Fruit fly (Drosophila melanogaster): ENCODE data around the gene Sfp24Ba.

Gene Sfp24Ba

dm6 chr2L:3632047-3632880, 36.1 kb downstream of the Sfp24Ba start (continued):
- peak; percentile 38; the same call in 1 of the 2 replicates for TF ChIP-seq tna (GFP tag; IDR thresholded peaks at IDR 0.05; ENCODE audit: partially characterized antibody)
- peak; percentile 96 for TF ChIP-seq lmd (GFP tag; IDR thresholded peaks at IDR 0.05)
- peak; percentile 89 for TF ChIP-seq CG15601 (tag; optimal IDR thresholded peaks at IDR 0.05)
- TF ChIP-seq vfl (GFP tag; optimal IDR thresholded peaks at IDR 0.05): peak; percentile 92
- peak; percentile 81 for TF ChIP-seq Nf-YB (GFP tag; optimal IDR thresholded peaks at IDR 0.05)
- peak; percentile 95 for TF ChIP-seq kah (GFP tag; optimal IDR thresholded peaks at IDR 0.05)
- 0 out of 2 replicates have a peak, but pooled peaks have one; percentile 10 for TF ChIP-seq inv (GFP tag; IDR thresholded peaks at IDR 0.05; ENCODE audit: partially characterized antibody)
- peak; percentile 20; the same call in 1 of the 3 replicates for TF ChIP-seq vnd (GFP tag; IDR thresholded peaks at IDR 0.05; ENCODE audit: partially characterized antibody)
- TF ChIP-seq CG1024 (GFP tag; IDR thresholded peaks at IDR 0.05): peak; percentile 86
- TF ChIP-seq Dll (GFP tag; IDR thresholded peaks at IDR 0.05; ENCODE audit: partially characterized antibody): 0 out of 4 replicates have a peak, but pooled peaks have one; percentile 26
- TF ChIP-seq gce (GFP tag; IDR thresholded peaks at IDR 0.05): peak; percentile 97
- TF ChIP-seq Atf3 (GFP tag; optimal IDR thresholded peaks at IDR 0.05): peak; percentile 87
- TF ChIP-seq CG15073 (GFP tag; optimal IDR thresholded peaks at IDR 0.05): peak; percentile 60
- TF ChIP-seq Pdp1 (GFP tag; optimal IDR thresholded peaks at IDR 0.05): peak; percentile 89 to 98
- TF ChIP-seq Blimp-1 (GFP tag; optimal IDR thresholded peaks at IDR 0.05): peak; percentile 98
- TF ChIP-seq jing (GFP tag; optimal IDR thresholded peaks at IDR 0.05): peak; percentile 99
- TF ChIP-seq ken (GFP tag; IDR thresholded peaks at IDR 0.05): peak; percentile 92
- peak; percentile 99 for TF ChIP-seq CG10274 (GFP tag; optimal IDR thresholded peaks at IDR 0.05)
- TF ChIP-seq zfh1 (GFP tag; IDR thresholded peaks at IDR 0.05): peak; percentile 97
- peak; percentile 93 for TF ChIP-seq Mes4 (GFP tag; optimal IDR thresholded peaks at IDR 0.05)
- TF ChIP-seq Dfd (GFP tag; optimal IDR thresholded peaks at IDR 0.05): no peak
- TF ChIP-seq CG18599 (GFP tag; optimal IDR thresholded peaks at IDR 0.05): peak; percentile 99
- TF ChIP-seq h (optimal IDR thresholded peaks at IDR 0.05): no peak
- peak; percentile 97 for TF ChIP-seq pum (GFP tag; optimal IDR thresholded peaks at IDR 0.05)
- peak; percentile 99 for TF ChIP-seq nau (GFP tag; optimal IDR thresholded peaks at IDR 0.05)
- peak; percentile 92 for TF ChIP-seq repo (GFP tag; optimal IDR thresholded peaks at IDR 0.05)
- TF ChIP-seq chm (GFP tag; IDR thresholded peaks at IDR 0.05): peak; percentile 93
- peak; percentile 95 for TF ChIP-seq gro (GFP tag; optimal IDR thresholded peaks at IDR 0.05)
- TF ChIP-seq cg (GFP tag; optimal IDR thresholded peaks at IDR 0.05): peak; percentile 98
- TF ChIP-seq CG34224 (GFP tag; IDR thresholded peaks at IDR 0.05; ENCODE audit: partially characterized antibody): no peak
- peak; percentile 92 for TF ChIP-seq exex (tag; optimal IDR thresholded peaks at IDR 0.05)
- peak; percentile 90 for TF ChIP-seq CG18619 (GFP tag; optimal IDR thresholded peaks at IDR 0.05)
- TF ChIP-seq NC2β (GFP tag; optimal IDR thresholded peaks at IDR 0.05): peak; percentile 93
- TF ChIP-seq ase (GFP tag; IDR thresholded peaks at IDR 0.05): peak; percentile 96
- TF ChIP-seq lola (GFP tag; optimal IDR thresholded peaks at IDR 0.05): peak in 1 of 3 experiments; percentile 99
- no peak for TF ChIP-seq cad (GFP tag; optimal IDR thresholded peaks at IDR 0.05)
- TF ChIP-seq Sry-β (GFP tag; optimal IDR thresholded peaks at IDR 0.05): peak; percentile 73
- TF ChIP-seq ci (GFP tag; IDR thresholded peaks at IDR 0.05): peak; percentile 97
- TF ChIP-seq vvl (GFP tag; IDR thresholded peaks at IDR 0.05): peak; percentile 97
- peak; percentile 98 for TF ChIP-seq CG7271 (tag; optimal IDR thresholded peaks at IDR 0.05)
- peak; percentile 81 for TF ChIP-seq Usf (GFP tag; optimal IDR thresholded peaks at IDR 0.05)
- no peak for TF ChIP-seq Tbp (GFP tag; optimal IDR thresholded peaks at IDR 0.05)
- peak; percentile 89 for TF ChIP-seq Ssrp (tag; optimal IDR thresholded peaks at IDR 0.05)
- TF ChIP-seq CG1233 (GFP tag; optimal IDR thresholded peaks at IDR 0.05): peak; percentile 98
- peak; percentile 91 for TF ChIP-seq CG10462 (GFP tag; optimal IDR thresholded peaks at IDR 0.05)
- TF ChIP-seq CG17829 (tag; optimal IDR thresholded peaks at IDR 0.05): peak; percentile 100
- peak; percentile 99 for TF ChIP-seq Xrp1 (GFP tag; IDR thresholded peaks at IDR 0.05)
- TF ChIP-seq E2f1 (GFP tag; IDR thresholded peaks at IDR 0.05): peak; percentile 99
